Fruit fly (Drosophila melanogaster): ENCODE data around the gene tim.

The tim gene

DNA sequence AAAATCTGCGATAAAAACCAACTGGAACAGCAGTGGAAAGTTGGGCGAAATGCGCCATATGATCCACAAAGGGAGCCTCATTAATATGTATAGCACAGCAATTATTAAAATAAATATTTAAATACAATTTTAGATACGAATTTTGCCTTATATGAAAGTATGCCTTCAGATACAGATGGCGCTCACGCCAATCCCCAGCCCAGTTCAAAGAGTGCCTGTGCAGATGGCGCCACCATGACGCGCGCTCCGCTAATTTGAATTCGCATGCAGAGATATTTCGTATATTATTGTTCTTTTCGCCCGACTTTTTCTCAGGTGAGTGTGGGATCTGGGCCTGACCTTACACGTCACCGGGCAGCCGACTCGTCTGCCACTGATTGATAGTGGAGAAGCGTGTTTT, 35.7 kb downstream of the tim start, which contains the start of gene Pgant4:
Pgant4 (plus strand) TSS at position 362 of the 400 bp plus-strand sequence.
- TF ChIP-seq CG1621 (tag; optimal IDR thresholded peaks at IDR 0.05) (no peak), CG11902 (GFP tag; optimal IDR thresholded peaks at IDR 0.05) (no peak), topi (GFP tag; optimal IDR thresholded peaks at IDR 0.05) (peak; percentile 15), Blimp-1 (GFP tag; optimal IDR thresholded peaks at IDR 0.05) (no peak), Met (GFP tag; optimal IDR thresholded peaks at IDR 0.05) (no peak), Ets21C (GFP tag; optimal IDR thresholded peaks at IDR 0.05) (no peak), CG8119 (GFP tag; IDR thresholded peaks at IDR 0.05) (no peak), CG9139 (GFP tag; optimal IDR thresholded peaks at IDR 0.05) (no peak), Eip75B (GFP tag; optimal IDR thresholded peaks at IDR 0.05) (no peak), CG31627 (GFP tag; optimal IDR thresholded peaks at IDR 0.05) (peak; percentile 58), CG8632 (GFP tag; optimal IDR thresholded peaks at IDR 0.05) (no peak), CG6792 (GFP tag; optimal IDR thresholded peaks at IDR 0.05) (peak; percentile 13), CG6276 (GFP tag; optimal IDR thresholded peaks at IDR 0.05) (no peak), dsx (GFP tag; optimal IDR thresholded peaks at IDR 0.05; ENCODE audit: poor library complexity, severe bottlenecking) (no peak), fd85E (GFP tag; optimal IDR thresholded peaks at IDR 0.05) (no peak), CG6163 (GFP tag; IDR thresholded peaks at IDR 0.05) (no peak), CG10631 (GFP tag; optimal IDR thresholded peaks at IDR 0.05) (no peak), ss (GFP tag; optimal IDR thresholded peaks at IDR 0.05) (no peak), CG3919 (GFP tag; optimal IDR thresholded peaks at IDR 0.05) (no peak), CG3032 (tag; optimal IDR thresholded peaks at IDR 0.05) (peak; percentile 2), CG8319 (GFP tag; optimal IDR thresholded peaks at IDR 0.05) (no peak), Eip93F (GFP tag; optimal IDR thresholded peaks at IDR 0.05) (no peak), Hr4 (GFP tag; optimal IDR thresholded peaks at IDR 0.05) (no peak), CG7368 (GFP tag; optimal IDR thresholded peaks at IDR 0.05) (no peak), CG32006 (GFP tag; optimal IDR thresholded peaks at IDR 0.05) (no peak), Hr39 (GFP tag; optimal IDR thresholded peaks at IDR 0.05) (peak; percentile 41), esn (GFP tag; optimal IDR thresholded peaks at IDR 0.05) (peak; percentile 57), net (GFP tag; optimal IDR thresholded peaks at IDR 0.05) (no peak), CG11294 (GFP tag; IDR thresholded peaks at IDR 0.05) (no peak), CG6854 (GFP tag; optimal IDR thresholded peaks at IDR 0.05) (no peak), Sox14 (GFP tag; optimal IDR thresholded peaks at IDR 0.05) (no peak), fd59A (GFP tag; optimal IDR thresholded peaks at IDR 0.05) (no peak), Hr38 (GFP tag; optimal IDR thresholded peaks at IDR 0.05) (no peak), OdsH (GFP tag; optimal IDR thresholded peaks at IDR 0.05) (no peak), cyc (GFP tag; optimal IDR thresholded peaks at IDR 0.05) (peak; percentile 63), CG15336 (GFP tag; IDR thresholded peaks at IDR 0.05) (no peak), Eip78C (GFP tag) (no peak), Sox15 (GFP tag; optimal IDR thresholded peaks at IDR 0.05) (no peak), CG16779 (tag; optimal IDR thresholded peaks at IDR 0.05) (no peak), Sox102F (GFP tag; optimal IDR thresholded peaks at IDR 0.05) (no peak), CG34406 (GFP tag; optimal IDR thresholded peaks at IDR 0.05) (no peak), Lpt (GFP tag; optimal IDR thresholded peaks at IDR 0.05) (no peak), lz (GFP tag; optimal IDR thresholded peaks at IDR 0.05) (peak; percentile 60), svp (GFP tag) (no peak), pdm3 (GFP tag; optimal IDR thresholded peaks at IDR 0.05) (no peak), fkh (GFP tag; optimal IDR thresholded peaks at IDR 0.05) (no peak), acj6 (GFP tag; optimal IDR thresholded peaks at IDR 0.05) (no peak), salr (GFP tag; optimal IDR thresholded peaks at IDR 0.05) (peak in 1 of 2 experiments; percentile 2), CG11762 (GFP tag; optimal IDR thresholded peaks at IDR 0.05; ENCODE audit: insufficient read depth) (no peak), spab (GFP tag; optimal IDR thresholded peaks at IDR 0.05) (no peak)
